Worm (Caenorhabditis elegans): ENCODE data around the gene BE0003N10.6.
A peak's percentile ranks its signal among the peaks of the same experiment; 100 is the strongest.

Gene BE0003N10.6

ce11 chrIII:1080536-1080935, 20.7 kb upstream of the BE0003N10.6 start, which contains the start of the genes rab-18 and kbp-4:
Gene rab-18, minus strand, starts transcription at chrIII:1080775.
Gene kbp-4, plus strand, starts transcription at chrIII:1080901.
- TF ChIP-seq mel-28 (tag; optimal IDR thresholded peaks at IDR 0.05; ENCODE audit: borderline replicate concordance) (no peak), madf-6 (GFP tag; IDR thresholded peaks at IDR 0.05) (peak; percentile 94), ztf-6 (GFP tag; IDR thresholded peaks at IDR 0.05) (0 out of 2 replicates have a peak, but pooled peaks have one; percentile 48), Y67H2A.10 (GFP tag; conservative IDR thresholded peaks at IDR 0.05) (peak; percentile 93), hlh-12 (tag; optimal IDR thresholded peaks at IDR 0.05) (no peak), pha-4 (tag; optimal IDR thresholded peaks at IDR 0.05) (peak; percentile 98), tbp1 (GFP tag; optimal IDR thresholded peaks at IDR 0.05) (peak; percentile 74), somi-1 (GFP tag; optimal IDR thresholded peaks at IDR 0.05) (no peak), sea-2 (GFP tag; IDR thresholded peaks at IDR 0.05) (no peak), zim-3 (tag; optimal IDR thresholded peaks at IDR 0.05) (no peak), bed-1 (GFP tag; IDR thresholded peaks at IDR 0.05) (no peak), lin-26 (GFP tag; IDR thresholded peaks at IDR 0.05) (no peak), pbrm-1 (GFP tag; IDR thresholded peaks at IDR 0.05) (peak; percentile 91), Y53F4B.3 (GFP tag; IDR thresholded peaks at IDR 0.05) (0 out of 2 replicates have a peak, but pooled peaks have one; percentile 38), madf-8 (GFP tag; conservative IDR thresholded peaks at IDR 0.05) (peak; percentile 76), egrh-3 (GFP tag; IDR thresholded peaks at IDR 0.05) (peak; percentile 62), ekl-4 (GFP tag; IDR thresholded peaks at IDR 0.05) (peak; percentile 94), hsf-1 (GFP tag; IDR thresholded peaks at IDR 0.05) (peak; percentile 74), ztf-22 (GFP tag; optimal IDR thresholded peaks at IDR 0.05) (no peak), Y79H2A.3 (GFP tag; conservative IDR thresholded peaks at IDR 0.05) (peak; percentile 58; the same call in 1 of the 2 replicates), bed-2 (GFP tag; IDR thresholded peaks at IDR 0.05) (no peak), ceh-58 (GFP tag; IDR thresholded peaks at IDR 0.05) (no peak), nfya-2 (GFP tag; IDR thresholded peaks at IDR 0.05) (no peak), mxl-1 (tag; optimal IDR thresholded peaks at IDR 0.05) (no peak), nhr-179 (tag; optimal IDR thresholded peaks at IDR 0.05) (no peak), fkh-3 (tag; optimal IDR thresholded peaks at IDR 0.05) (no peak), B0019.2 (GFP tag; conservative IDR thresholded peaks at IDR 0.05) (peak; percentile 81), die-1 (tag; optimal IDR thresholded peaks at IDR 0.05) (no peak), rpc-1 (optimal IDR thresholded peaks at IDR 0.05) (no peak), rpc-1 (tag; optimal IDR thresholded peaks at IDR 0.05) (no peak), B0035.1 (tag; optimal IDR thresholded peaks at IDR 0.05) (no peak), F33H1.4 (GFP tag; IDR thresholded peaks at IDR 0.05) (peak; percentile 99), lsl-1 (GFP tag; optimal IDR thresholded peaks at IDR 0.05) (peak; percentile 78), unc-62 (GFP tag; optimal IDR thresholded peaks at IDR 0.05) (no peak), aptf-2 (GFP tag; conservative IDR thresholded peaks at IDR 0.05) (no peak), ceh-27 (GFP tag; optimal IDR thresholded peaks at IDR 0.05) (peak; percentile 85), ceh-40 (GFP tag; IDR thresholded peaks at IDR 0.05) (no peak), madf-3 (GFP tag; IDR thresholded peaks at IDR 0.05) (peak; percentile 88), ztf-18 (tag; optimal IDR thresholded peaks at IDR 0.05) (peak; percentile 80), cebp-1 (GFP tag; IDR thresholded peaks at IDR 0.05) (0 out of 2 replicates have a peak, but pooled peaks have one; percentile 33), cebp-1 (tag; optimal IDR thresholded peaks at IDR 0.05) (peak; percentile 87), ztf-28 (GFP tag; IDR thresholded peaks at IDR 0.05) (0 out of 2 replicates have a peak, but pooled peaks have one; percentile 65), dpff-1 (tag; optimal IDR thresholded peaks at IDR 0.05) (no peak), attf-6 (GFP tag; IDR thresholded peaks at IDR 0.05) (no peak), ZK185.1 (tag; optimal IDR thresholded peaks at IDR 0.05; ENCODE audit: poor library complexity, severe bottlenecking) (no peak), egl-44 (GFP tag; IDR thresholded peaks at IDR 0.05) (peak; percentile 69; the same call in 1 of the 2 replicates), nfya-1 (tag; optimal IDR thresholded peaks at IDR 0.05; ENCODE audit: borderline replicate concordance, insufficient read depth) (no peak), D2030.7 (GFP tag; IDR thresholded peaks at IDR 0.05) (peak; percentile 93), F37B4.10 (GFP tag; IDR thresholded peaks at IDR 0.05) (no peak), ama-1 (optimal IDR thresholded peaks at IDR 0.05) (no peak), ama-1 (GFP tag; optimal IDR thresholded peaks at IDR 0.05) (no peak)

All from whole organism, young adult.